Worm (Caenorhabditis elegans): ENCODE results near the gene C03H5.6.

C03H5.6 gene

ce11 chrII:356969-357368 lies 42.3 kb downstream of the C03H5.6 start, which contains the start of gene dmsr-4:
Gene dmsr-4, minus strand, starts transcription at chrII:357069.
- no peak for TF ChIP-seq Y22D7AL.16 (tag; optimal IDR thresholded peaks at IDR 0.05)
- no peak for TF ChIP-seq elt-2 (tag; optimal IDR thresholded peaks at IDR 0.05)
- TF ChIP-seq unc-86 (tag; optimal IDR thresholded peaks at IDR 0.05) = no peak
- no peak for TF ChIP-seq ceh-34 (tag; optimal IDR thresholded peaks at IDR 0.05)
- TF ChIP-seq pqm-1 (tag; optimal IDR thresholded peaks at IDR 0.05) = no peak
- TF ChIP-seq fax-1 (tag; optimal IDR thresholded peaks at IDR 0.05) = no peak
- TF ChIP-seq ref-2 (tag; optimal IDR thresholded peaks at IDR 0.05) = no peak
- no peak for TF ChIP-seq F13H6.1 (tag; optimal IDR thresholded peaks at IDR 0.05)
- TF ChIP-seq hlh-6 (tag; optimal IDR thresholded peaks at IDR 0.05) = no peak

- TF ChIP-seq ceh-31 (tag; optimal IDR thresholded peaks at IDR 0.05) (no peak), hlh-15 (tag; optimal IDR thresholded peaks at IDR 0.05) (no peak), unc-42 (tag; optimal IDR thresholded peaks at IDR 0.05) (peak; percentile 97)
Measured at ce11 chrII:354494-354893, 44.7 kb downstream of the C03H5.6 start.

- no peak for TF ChIP-seq ceh-18 (tag; optimal IDR thresholded peaks at IDR 0.05)
- no peak for TF ChIP-seq eyg-1 (tag; optimal IDR thresholded peaks at IDR 0.05)
- no peak for TF ChIP-seq unc-55 (GFP tag; optimal IDR thresholded peaks at IDR 0.05)
- no peak for TF ChIP-seq odd-2 (tag; optimal IDR thresholded peaks at IDR 0.05)
- TF ChIP-seq pag-3 (tag; optimal IDR thresholded peaks at IDR 0.05; ENCODE audit: borderline replicate concordance) = no peak
- no peak for TF ChIP-seq ets-4 (tag; optimal IDR thresholded peaks at IDR 0.05)
- no peak for TF ChIP-seq elt-4 (tag; optimal IDR thresholded peaks at IDR 0.05)
- no peak for TF ChIP-seq unc-3 (GFP tag; conservative IDR thresholded peaks at IDR 0.05)
- TF ChIP-seq unc-3 (tag; optimal IDR thresholded peaks at IDR 0.05) = no peak
- no peak for TF ChIP-seq K09A11.1 (tag; optimal IDR thresholded peaks at IDR 0.05; ENCODE audit: insufficient read depth)
- no peak for TF ChIP-seq syd-9 (tag; optimal IDR thresholded peaks at IDR 0.05)
- TF ChIP-seq ceh-30 (tag; optimal IDR thresholded peaks at IDR 0.05) = no peak
- no peak for TF ChIP-seq unc-42 (tag; optimal IDR thresholded peaks at IDR 0.05)
- no peak for TF ChIP-seq pha-4 (tag; optimal IDR thresholded peaks at IDR 0.05)
- TF ChIP-seq nhr-232 (tag; optimal IDR thresholded peaks at IDR 0.05) = no peak
- TF ChIP-seq pha-2 (tag; optimal IDR thresholded peaks at IDR 0.05) = no peak
- TF ChIP-seq sox-4 (tag; optimal IDR thresholded peaks at IDR 0.05) = no peak
- TF ChIP-seq hlh-13 (GFP tag; optimal IDR thresholded peaks at IDR 0.05) = no peak
Measured at ce11 chrII:349749-350148, 49.5 kb downstream of the C03H5.6 start.

- TF ChIP-seq madf-2 (tag; optimal IDR thresholded peaks at IDR 0.05) (no peak), ceh-9 (tag; optimal IDR thresholded peaks at IDR 0.05) (no peak), unc-42 (tag; optimal IDR thresholded peaks at IDR 0.05) (peak; percentile 79), nhr-232 (tag; optimal IDR thresholded peaks at IDR 0.05) (no peak), hlh-15 (tag; optimal IDR thresholded peaks at IDR 0.05) (no peak), nfya-1 (tag; optimal IDR thresholded peaks at IDR 0.05) (peak; percentile 11)
Measured at ce11 chrII:347734-348133, 51.5 kb downstream of the C03H5.6 start, which contains the start of gene D1069.3. Gene D1069.3, minus strand, starts transcription at chrII:347891.

Measured in whole organism, late embryonic.